Fruit fly (Drosophila melanogaster): ENCODE data around the gene CG42366.

Gene CG42366

DNA sequence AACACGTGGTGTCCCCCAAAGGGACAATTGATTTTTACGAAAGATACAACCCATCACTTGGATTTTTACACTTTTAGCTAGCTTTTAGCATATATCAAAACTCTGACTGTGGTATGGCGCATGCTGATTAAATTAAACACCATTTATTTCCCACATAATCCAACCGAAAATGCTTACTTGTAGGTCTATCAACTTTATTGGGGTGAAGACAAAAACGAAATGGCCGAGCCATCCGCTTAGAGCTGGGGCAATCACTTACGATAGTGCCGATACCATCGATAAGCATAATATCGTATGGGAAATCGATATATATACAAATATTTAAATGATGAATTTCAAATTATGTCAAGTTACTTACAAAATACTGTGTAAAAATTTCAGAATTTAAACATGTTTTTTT, 27.7 kb upstream of the CG42366 start, which contains the start of gene RpS2:
Gene RpS2, minus strand, starts transcription at position 257 of the 400 bp plus-strand sequence.
- TF ChIP-seq Hr39 (GFP tag; optimal IDR thresholded peaks at IDR 0.05) (peak; percentile 30), fd85E (GFP tag; optimal IDR thresholded peaks at IDR 0.05) (no peak), CG34406 (GFP tag; optimal IDR thresholded peaks at IDR 0.05) (peak; percentile 36), Smox (GFP tag; optimal IDR thresholded peaks at IDR 0.05) (peak; percentile 36), Blimp-1 (GFP tag; optimal IDR thresholded peaks at IDR 0.05) (no peak), CG9139 (GFP tag; optimal IDR thresholded peaks at IDR 0.05) (no peak), CG3032 (tag; optimal IDR thresholded peaks at IDR 0.05) (peak; percentile 1), CG10631 (GFP tag; optimal IDR thresholded peaks at IDR 0.05) (no peak), topi (GFP tag; optimal IDR thresholded peaks at IDR 0.05) (peak; percentile 39), CG16779 (tag; optimal IDR thresholded peaks at IDR 0.05) (no peak), ss (GFP tag; optimal IDR thresholded peaks at IDR 0.05) (peak; percentile 32 to 39), fkh (GFP tag; optimal IDR thresholded peaks at IDR 0.05) (peak; percentile 22), CG6792 (GFP tag; optimal IDR thresholded peaks at IDR 0.05) (no peak), Ets21C (GFP tag; optimal IDR thresholded peaks at IDR 0.05) (peak; percentile 26), CG6163 (GFP tag; IDR thresholded peaks at IDR 0.05) (no peak), salr (GFP tag; optimal IDR thresholded peaks at IDR 0.05) (no peak), Eip78C (GFP tag) (peak; percentile 79), CG15336 (GFP tag; IDR thresholded peaks at IDR 0.05) (no peak), Eip75B (GFP tag; optimal IDR thresholded peaks at IDR 0.05) (peak; percentile 28), CG11294 (GFP tag; IDR thresholded peaks at IDR 0.05) (no peak), CG31627 (GFP tag; optimal IDR thresholded peaks at IDR 0.05) (peak; percentile 24), CG4318 (GFP tag; optimal IDR thresholded peaks at IDR 0.05) (no peak), net (GFP tag; optimal IDR thresholded peaks at IDR 0.05) (no peak), vri (GFP tag; optimal IDR thresholded peaks at IDR 0.05) (peak; percentile 26), lz (GFP tag; optimal IDR thresholded peaks at IDR 0.05) (no peak), CG8632 (GFP tag; optimal IDR thresholded peaks at IDR 0.05) (no peak), acj6 (GFP tag; optimal IDR thresholded peaks at IDR 0.05) (peak; percentile 31), CG11762 (GFP tag; optimal IDR thresholded peaks at IDR 0.05; ENCODE audit: insufficient read depth) (no peak), Sox102F (GFP tag; optimal IDR thresholded peaks at IDR 0.05) (peak; percentile 58), eg (GFP tag; IDR thresholded peaks at IDR 0.05) (no peak), achi (GFP tag; optimal IDR thresholded peaks at IDR 0.05) (no peak), CG3919 (GFP tag; optimal IDR thresholded peaks at IDR 0.05) (no peak), CG6808 (GFP tag; optimal IDR thresholded peaks at IDR 0.05) (peak; percentile 45), OdsH (GFP tag; optimal IDR thresholded peaks at IDR 0.05) (peak; percentile 28), Lpt (GFP tag; optimal IDR thresholded peaks at IDR 0.05) (no peak), CG10669 (GFP tag; optimal IDR thresholded peaks at IDR 0.05) (no peak), Sox14 (GFP tag; optimal IDR thresholded peaks at IDR 0.05) (peak; percentile 70), CG7368 (GFP tag; optimal IDR thresholded peaks at IDR 0.05) (no peak), dsx (GFP tag; optimal IDR thresholded peaks at IDR 0.05; ENCODE audit: poor library complexity, severe bottlenecking) (no peak), CG11902 (GFP tag; optimal IDR thresholded peaks at IDR 0.05) (no peak), CG32006 (GFP tag; optimal IDR thresholded peaks at IDR 0.05) (no peak), CG6854 (GFP tag; optimal IDR thresholded peaks at IDR 0.05) (peak; percentile 73), dac (GFP tag; optimal IDR thresholded peaks at IDR 0.05) (no peak), cyc (GFP tag; optimal IDR thresholded peaks at IDR 0.05) (peak; percentile 1), Gug (GFP tag; IDR thresholded peaks at IDR 0.05) (no peak), svp (GFP tag) (no peak), CG8319 (GFP tag; optimal IDR thresholded peaks at IDR 0.05) (no peak), Eip93F (GFP tag; optimal IDR thresholded peaks at IDR 0.05) (no peak), Met (GFP tag; optimal IDR thresholded peaks at IDR 0.05) (no peak), Ets96B (tag; optimal IDR thresholded peaks at IDR 0.05) (no peak), CG6276 (GFP tag; optimal IDR thresholded peaks at IDR 0.05) (no peak), fd59A (GFP tag; optimal IDR thresholded peaks at IDR 0.05) (no peak), Hr38 (GFP tag; optimal IDR thresholded peaks at IDR 0.05) (no peak)

All from whole organism, prepupa.